Worm (Caenorhabditis elegans): Measurements from ENCODE around the gene rpl-9.

Gene rpl-9

ce11 chrIII:7584131-7584646 lies 11.6 kb upstream of the rpl-9 start, which contains the start of gene cup-5:
Gene cup-5 (plus strand): TSS chrIII:7584181.
- TF ChIP-seq elt-3 (tag; optimal IDR thresholded peaks at IDR 0.05) (no peak), lsy-2 (tag; optimal IDR thresholded peaks at IDR 0.05) (peak; percentile 67), nhr-76 (tag; optimal IDR thresholded peaks at IDR 0.05) (no peak), mep-1 (tag; optimal IDR thresholded peaks at IDR 0.05) (peak; percentile 29)

ce11 chrIII:7582885-7583284 lies 10.3 kb upstream of the rpl-9 start, which contains the start of gene R13A5.10:
Gene R13A5.10 (minus strand): TSS chrIII:7582985.
- TF ChIP-seq unc-39 (tag; optimal IDR thresholded peaks at IDR 0.05): no peak
- TF ChIP-seq lin-32 (GFP tag; optimal IDR thresholded peaks at IDR 0.05): no peak
- no peak for TF ChIP-seq hlh-1 (tag; optimal IDR thresholded peaks at IDR 0.05)
- no peak for TF ChIP-seq unc-120 (tag; optimal IDR thresholded peaks at IDR 0.05; ENCODE audit: poor library complexity, severe bottlenecking)
- no peak for TF ChIP-seq lin-13 (tag; optimal IDR thresholded peaks at IDR 0.05)
- no peak for TF ChIP-seq tbx-8 (GFP tag; optimal IDR thresholded peaks at IDR 0.05)
- no peak for TF ChIP-seq ztf-11 (tag; optimal IDR thresholded peaks at IDR 0.05)
- no peak for TF ChIP-seq mab-5 (tag; optimal IDR thresholded peaks at IDR 0.05)
- TF ChIP-seq ham-2 (GFP tag; optimal IDR thresholded peaks at IDR 0.05): no peak
- TF ChIP-seq elt-3 (tag; optimal IDR thresholded peaks at IDR 0.05): no peak
- no peak for TF ChIP-seq mep-1 (tag; optimal IDR thresholded peaks at IDR 0.05)
- TF ChIP-seq mls-2 (tag; optimal IDR thresholded peaks at IDR 0.05): no peak
- TF ChIP-seq ceh-43 (GFP tag; optimal IDR thresholded peaks at IDR 0.05): no peak
- TF ChIP-seq sem-2 (GFP tag; optimal IDR thresholded peaks at IDR 0.05): no peak
- no peak for TF ChIP-seq bed-3 (GFP tag; optimal IDR thresholded peaks at IDR 0.05)
- no peak for TF ChIP-seq lsy-2 (tag; optimal IDR thresholded peaks at IDR 0.05)
- no peak for TF ChIP-seq nhr-12 (tag; optimal IDR thresholded peaks at IDR 0.05)

- no peak for TF ChIP-seq blmp-1 (tag; optimal IDR thresholded peaks at IDR 0.05)
- TF ChIP-seq ces-1 (GFP tag; optimal IDR thresholded peaks at IDR 0.05): peak; percentile 30
- no peak for TF ChIP-seq nhr-237 (tag; optimal IDR thresholded peaks at IDR 0.05)
- no peak for TF ChIP-seq elt-1 (tag; optimal IDR thresholded peaks at IDR 0.05; ENCODE audit: borderline replicate concordance, insufficient read depth)
Observed at ce11 chrIII:7580586-7580985, 8.0 kb upstream of the rpl-9 start.

- TF ChIP-seq lin-13 (tag; optimal IDR thresholded peaks at IDR 0.05): no peak
- no peak for TF ChIP-seq hlh-1 (tag; optimal IDR thresholded peaks at IDR 0.05)
- TF ChIP-seq tbx-8 (GFP tag; optimal IDR thresholded peaks at IDR 0.05): no peak
- no peak for TF ChIP-seq mls-2 (tag; optimal IDR thresholded peaks at IDR 0.05)
- no peak for TF ChIP-seq lin-32 (GFP tag; optimal IDR thresholded peaks at IDR 0.05)
- TF ChIP-seq M03D4.4 (tag; optimal IDR thresholded peaks at IDR 0.05): no peak
- no peak for TF ChIP-seq nhr-76 (tag; optimal IDR thresholded peaks at IDR 0.05)
- TF ChIP-seq blmp-1 (tag; optimal IDR thresholded peaks at IDR 0.05): no peak
- TF ChIP-seq ceh-39 (tag; optimal IDR thresholded peaks at IDR 0.05): no peak
- no peak for TF ChIP-seq flh-1 (GFP tag; optimal IDR thresholded peaks at IDR 0.05)
- TF ChIP-seq drap-1 (GFP tag; optimal IDR thresholded peaks at IDR 0.05): no peak
- TF ChIP-seq ceh-83 (GFP tag; optimal IDR thresholded peaks at IDR 0.05): no peak
- no peak for TF ChIP-seq ztf-11 (tag; optimal IDR thresholded peaks at IDR 0.05)
- no peak for TF ChIP-seq ceh-43 (GFP tag; optimal IDR thresholded peaks at IDR 0.05)
- no peak for TF ChIP-seq mab-5 (tag; optimal IDR thresholded peaks at IDR 0.05)
- no peak for TF ChIP-seq nhr-2 (tag; optimal IDR thresholded peaks at IDR 0.05)
Observed at ce11 chrIII:7579324-7579723, 6.7 kb upstream of the rpl-9 start, which contains the start of gene mfsd-6. Gene mfsd-6 (minus strand): TSS chrIII:7579411.

ce11 chrIII:7571726-7572125 lies 905 bp downstream of the rpl-9 start:
- TF ChIP-seq ces-1 (GFP tag; optimal IDR thresholded peaks at IDR 0.05): no peak
- TF ChIP-seq hlh-1 (tag; optimal IDR thresholded peaks at IDR 0.05): no peak
- no peak for TF ChIP-seq nhr-12 (tag; optimal IDR thresholded peaks at IDR 0.05)
- no peak for TF ChIP-seq blmp-1 (tag; optimal IDR thresholded peaks at IDR 0.05)
- TF ChIP-seq mab-5 (tag; optimal IDR thresholded peaks at IDR 0.05): no peak
- no peak for TF ChIP-seq ceh-39 (tag; optimal IDR thresholded peaks at IDR 0.05)
- TF ChIP-seq elt-3 (tag; optimal IDR thresholded peaks at IDR 0.05): no peak
- TF ChIP-seq nhr-237 (tag; optimal IDR thresholded peaks at IDR 0.05): no peak
- TF ChIP-seq pha-4 (tag; optimal IDR thresholded peaks at IDR 0.05): no peak
- no peak for TF ChIP-seq lin-13 (tag; optimal IDR thresholded peaks at IDR 0.05)
- no peak for TF ChIP-seq zip-8 (tag; optimal IDR thresholded peaks at IDR 0.05)
- no peak for TF ChIP-seq mls-2 (tag; optimal IDR thresholded peaks at IDR 0.05)
- no peak for TF ChIP-seq unc-39 (tag; optimal IDR thresholded peaks at IDR 0.05)
- no peak for TF ChIP-seq M03D4.4 (tag; optimal IDR thresholded peaks at IDR 0.05)
- no peak for TF ChIP-seq ceh-83 (GFP tag; optimal IDR thresholded peaks at IDR 0.05)
- TF ChIP-seq snpc-4 (tag; optimal IDR thresholded peaks at IDR 0.05): no peak
- TF ChIP-seq sptf-1 (tag; optimal IDR thresholded peaks at IDR 0.05): no peak
- no peak for TF ChIP-seq drap-1 (GFP tag; optimal IDR thresholded peaks at IDR 0.05)
- no peak for TF ChIP-seq flh-1 (GFP tag; optimal IDR thresholded peaks at IDR 0.05)

Measured in whole organism, mixed stage, embryonic.